Worm (Caenorhabditis elegans) whole organism, L4 larva: ENCODE results near the gene Y54G2A.10.

Experiments
- D1046.2 ChIP-seq: fragments of 200-800 bp; sonication (Bioruptor generic); IDR thresholded peaks from 2 replicates; pipeline ENCODE4 v1.3.6; 2022; ENCODE audit warnings: missing genetic modification characterization, missing compliant biosample characterization
- F10B5.3 ChIP-seq: sonication (generic microtip); optimal IDR thresholded peaks from 2 replicates; lab custom pipeline; 2016; ENCODE audit warnings: mild to moderate bottlenecking, missing genetic modification characterization, missing compliant biosample characterization
- F26F4.8 ChIP-seq: fragments of 200-800 bp; sonication (Bioruptor generic); conservative IDR thresholded peaks from 2 replicates; pipeline ENCODE4 v1.3.6; 2022; ENCODE audit warnings: missing genetic modification characterization, missing compliant biosample characterization
- F37D6.2 ChIP-seq: sonication (generic microtip); optimal IDR thresholded peaks from 2 replicates; lab custom pipeline; 2016; ENCODE audit warnings: mild to moderate bottlenecking, missing genetic modification characterization, missing compliant biosample characterization
- F49E8.2 ChIP-seq: sonication (generic microtip); optimal IDR thresholded peaks from 2 replicates; lab custom pipeline; 2016; ENCODE audit warnings: missing compliant biosample characterization, mild to moderate bottlenecking, missing genetic modification characterization, borderline replicate concordance
- Y5F2A.4 ChIP-seq: fragments of 200-800 bp; sonication (Bioruptor generic); optimal IDR thresholded peaks from 2 replicates; lab custom pipeline; 2018; ENCODE audit warnings: mild to moderate bottlenecking, missing genetic modification characterization, missing compliant biosample characterization
- Y75B8A.6 ChIP-seq: fragments of 200-800 bp; sonication (Bioruptor generic); IDR thresholded peaks from 2 replicates; pipeline ENCODE4 v1.3.6; 2022; ENCODE audit warnings: missing genetic modification reagents, missing genetic modification characterization, missing compliant biosample characterization
- ZK337.2 ChIP-seq: fragments of 200-800 bp; sonication (Bioruptor generic); IDR thresholded peaks from 2 replicates; pipeline ENCODE4 v1.3.6; 2022; ENCODE audit warnings: missing genetic modification reagents, missing genetic modification characterization, missing compliant biosample characterization
- ZK546.5 ChIP-seq, 2 experiments: sonication (generic microtip); optimal IDR thresholded peaks; 2 replicates each; lab custom pipeline; 2017; ENCODE audit warnings: missing biosample characterization in 2 of 2, missing genetic modification characterization in 2 of 2
- aha-1 ChIP-seq: fragments of 150-350 bp; peaks from one replicate; lab custom pipeline; 2014; ENCODE audit warnings: missing biosample characterization, missing genetic modification characterization
- aly-2 ChIP-seq: sonication (generic microtip); optimal IDR thresholded peaks from 2 replicates; lab custom pipeline; 2018; ENCODE audit warnings: missing biosample characterization, missing genetic modification characterization
- daf-12 ChIP-seq: fragments of 150-350 bp; optimal IDR thresholded peaks from 2 replicates; lab custom pipeline; 2014; ENCODE audit warnings: missing biosample characterization, missing genetic modification reagents, missing genetic modification characterization
- daf-16 ChIP-seq, 3 experiments: sonication (generic microtip); optimal IDR thresholded peaks; 2 replicates each; lab custom pipeline; 2016 to 2017; ENCODE audit warnings: missing genetic modification characterization in 3 of 3, missing genetic modification reagents in 3 of 3, mild to moderate bottlenecking in 2 of 3, missing compliant biosample characterization in 2 of 3, missing biosample characterization in 1 of 3, moderate library complexity in 1 of 3
- daf-19 ChIP-seq: fragments of 200-800 bp; sonication (Bioruptor generic); conservative IDR thresholded peaks from 2 replicates; pipeline ENCODE4 v1.3.6; 2022; ENCODE audit warnings: missing genetic modification characterization, missing compliant biosample characterization
- daf-8 ChIP-seq: fragments of 200-800 bp; sonication (Bioruptor generic); IDR thresholded peaks from 2 replicates; pipeline ENCODE4 v1.3.6; 2022; ENCODE audit warnings: missing genetic modification characterization, missing compliant biosample characterization
- dmd-8 ChIP-seq: fragments of 200-800 bp; sonication (Bioruptor generic); IDR thresholded peaks from 2 replicates; pipeline ENCODE4 v1.3.6; 2022; ENCODE audit warnings: missing genetic modification characterization, missing compliant biosample characterization
- dpl-1 ChIP-seq: fragments of 150-350 bp; optimal IDR thresholded peaks from 2 replicates; lab custom pipeline; 2014; ENCODE audit warnings: missing biosample characterization, missing genetic modification reagents, missing genetic modification characterization
- dve-1 ChIP-seq: sonication (generic microtip); optimal IDR thresholded peaks from 2 replicates; lab custom pipeline; 2017; ENCODE audit warnings: antibody characterized with exemption, mild to moderate bottlenecking, missing genetic modification characterization, missing compliant biosample characterization; ENCODE audit not compliant: insufficient read depth
- fos-1 ChIP-seq: fragments of 150-350 bp; optimal IDR thresholded peaks from 2 replicates; lab custom pipeline; 2014; ENCODE audit warnings: missing biosample characterization, missing genetic modification characterization
- gei-8 ChIP-seq: fragments of 200-800 bp; sonication (Bioruptor generic); optimal IDR thresholded peaks from 2 replicates; lab custom pipeline; 2018; ENCODE audit warnings: mild to moderate bottlenecking, missing genetic modification characterization, missing compliant biosample characterization
- hlh-30 ChIP-seq: sonication (generic microtip); optimal IDR thresholded peaks from 2 replicates; lab custom pipeline; 2017; ENCODE audit warnings: antibody characterized with exemption, mild to moderate bottlenecking, missing genetic modification characterization, missing compliant biosample characterization; ENCODE audit not compliant: insufficient read depth
- hmg-1.1 ChIP-seq: fragments of 200-800 bp; sonication (Bioruptor generic); IDR thresholded peaks from 2 replicates; pipeline ENCODE4 v1.3.6; 2022; ENCODE audit warnings: missing genetic modification reagents, missing genetic modification characterization, missing compliant biosample characterization
- lin-15B ChIP-seq: fragments of 150-350 bp; sonication (generic microtip); optimal IDR thresholded peaks from 3 replicates; lab custom pipeline; 2014; ENCODE audit warnings: missing biosample characterization, missing genetic modification characterization
- lin-29 ChIP-seq: fragments of 200-800 bp; sonication (Bioruptor generic); IDR thresholded peaks from 2 replicates; pipeline ENCODE4 v1.3.6; 2022; ENCODE audit warnings: missing genetic modification reagents, missing genetic modification characterization, missing compliant biosample characterization
- lsy-2 ChIP-seq, 2 experiments: fragments of 150-350 bp in 1 of 2; sonication (generic microtip) in 1 of 2; optimal IDR thresholded peaks; 2 replicates each; lab custom pipeline; 2014 to 2017; ENCODE audit warnings: missing biosample characterization in 2 of 2, missing genetic modification characterization in 2 of 2
- mdl-1 ChIP-seq, 2 experiments: fragments of 150-350 bp in 1 of 2; sonication (generic microtip) in 1 of 2; optimal IDR thresholded peaks; 2 replicates each; lab custom pipeline; 2014 to 2017; ENCODE audit warnings: missing biosample characterization in 2 of 2, missing genetic modification characterization in 2 of 2
- mdt-29 ChIP-seq: fragments of 200-800 bp; sonication (Bioruptor generic); IDR thresholded peaks from 2 replicates; pipeline ENCODE4 v1.3.6; 2022; ENCODE audit warnings: missing genetic modification reagents, missing genetic modification characterization, missing compliant biosample characterization
- mep-1 ChIP-seq: fragments of 150-350 bp; sonication (generic microtip); optimal IDR thresholded peaks from 3 replicates; lab custom pipeline; 2014; ENCODE audit warnings: missing biosample characterization, missing genetic modification characterization
- mes-2 ChIP-seq: sonication (generic microtip); optimal IDR thresholded peaks from 2 replicates; lab custom pipeline; 2016; ENCODE audit warnings: missing genotype, mild to moderate bottlenecking, missing genetic modification characterization, missing compliant biosample characterization; ENCODE audit not compliant: poor library complexity, severe bottlenecking
- mxl-2 ChIP-seq: fragments of 200-800 bp; sonication (Bioruptor generic); conservative IDR thresholded peaks from 2 replicates; pipeline ENCODE4 v1.3.6; 2022; ENCODE audit warnings: missing genetic modification reagents, missing genetic modification characterization, missing compliant biosample characterization
- nhr-10 ChIP-seq: fragments of 150-350 bp; optimal IDR thresholded peaks from 2 replicates; lab custom pipeline; 2014; ENCODE audit warnings: missing biosample characterization, missing genetic modification characterization
- nhr-102 ChIP-seq: sonication (generic microtip); optimal IDR thresholded peaks from 2 replicates; lab custom pipeline; 2016; ENCODE audit warnings: mild to moderate bottlenecking, missing genetic modification characterization, moderate library complexity, missing compliant biosample characterization
- nhr-111 ChIP-seq: fragments of 200-800 bp; sonication (Bioruptor generic); optimal IDR thresholded peaks from 2 replicates; lab custom pipeline; 2018; ENCODE audit warnings: mild to moderate bottlenecking, missing genetic modification characterization, missing compliant biosample characterization
- nhr-25 ChIP-seq: sonication (generic microtip); optimal IDR thresholded peaks from 2 replicates; lab custom pipeline; 2017; ENCODE audit warnings: missing genetic modification characterization, mild to moderate bottlenecking, missing compliant biosample characterization, antibody characterized with exemption, moderate library complexity, borderline replicate concordance; ENCODE audit not compliant: insufficient read depth
- nhr-28 ChIP-seq: fragments of 150-350 bp; optimal IDR thresholded peaks from 2 replicates; lab custom pipeline; 2014; ENCODE audit warnings: missing biosample characterization, missing genetic modification characterization
- nhr-41 ChIP-seq: fragments of 200-800 bp; sonication (Bioruptor generic); IDR thresholded peaks from 2 replicates; pipeline ENCODE4 v1.3.6; 2022; ENCODE audit warnings: missing genetic modification reagents, missing genetic modification characterization, missing compliant biosample characterization
- nhr-48 ChIP-seq: sonication (generic microtip); optimal IDR thresholded peaks from 2 replicates; lab custom pipeline; 2016; ENCODE audit warnings: mild to moderate bottlenecking, missing genetic modification characterization, missing compliant biosample characterization
- nhr-77 ChIP-seq: fragments of 150-350 bp; optimal IDR thresholded peaks from 2 replicates; lab custom pipeline; 2014; ENCODE audit warnings: missing biosample characterization, missing genetic modification characterization
- pha-4 ChIP-seq, 2 experiments: fragments of 150-350 bp in 1 of 2; fragments of 200-800 bp in 1 of 2; sonication (Bioruptor generic) in 1 of 2; IDR thresholded peaks in 1 of 2; optimal IDR thresholded peaks in 1 of 2; 2 replicates each; pipeline versions ENCODE4 v1.3.6 to Lab custom; 2014 to 2022; ENCODE audit warnings: missing genetic modification characterization in 2 of 2, missing genetic modification reagents in 2 of 2, missing biosample characterization in 1 of 2, missing compliant biosample characterization in 1 of 2
- saeg-2 ChIP-seq: fragments of 200-800 bp; sonication (Bioruptor generic); IDR thresholded peaks from 2 replicates; pipeline ENCODE4 v1.3.6; 2022; ENCODE audit warnings: missing genetic modification reagents, missing genetic modification characterization, missing compliant biosample characterization
- spr-1 ChIP-seq: sonication (generic microtip); optimal IDR thresholded peaks from 2 replicates; lab custom pipeline; 2016; ENCODE audit warnings: mild to moderate bottlenecking, missing genetic modification characterization, missing compliant biosample characterization
- spr-3 ChIP-seq: fragments of 200-800 bp; sonication (Bioruptor generic); optimal IDR thresholded peaks from 2 replicates; lab custom pipeline; 2018; ENCODE audit warnings: mild to moderate bottlenecking, missing genetic modification characterization, missing compliant biosample characterization
- tag-97 ChIP-seq: fragments of 200-800 bp; sonication (Bioruptor generic); IDR thresholded peaks from 2 replicates; pipeline ENCODE4 v1.3.6; 2022; ENCODE audit warnings: missing genetic modification characterization, missing compliant biosample characterization
- unc-62 ChIP-seq, 3 experiments: fragments of 150-350 bp in 1 of 3; sonication (generic microtip); optimal IDR thresholded peaks in 2 of 3; peaks in 1 of 3; 1 replicate in 1 of 3; 2 replicates in 2 of 3; lab custom pipeline; 2014 to 2017; ENCODE audit warnings: missing biosample characterization in 3 of 3, missing genetic modification characterization in 3 of 3, missing genetic modification reagents in 3 of 3, missing genotype in 1 of 3
- zag-1 ChIP-seq: fragments of 150-350 bp; optimal IDR thresholded peaks from 2 replicates; lab custom pipeline; 2014; ENCODE audit warnings: missing biosample characterization, missing genetic modification characterization
- zfp-2 ChIP-seq: sonication (generic microtip); optimal IDR thresholded peaks from 2 replicates; lab custom pipeline; 2016; ENCODE audit warnings: mild to moderate bottlenecking, missing genetic modification characterization, missing compliant biosample characterization
- zfp-3 ChIP-seq: fragments of 200-800 bp; sonication (Bioruptor generic); conservative IDR thresholded peaks from 2 replicates; pipeline ENCODE4 v1.3.6; 2022; ENCODE audit warnings: missing genetic modification reagents, missing genetic modification characterization, missing compliant biosample characterization
- ztf-11 ChIP-seq: fragments of 150-350 bp; optimal IDR thresholded peaks from 2 replicates; lab custom pipeline; 2014; ENCODE audit warnings: missing biosample characterization, missing genetic modification characterization

Y54G2A.10 gene

ce11 chrIV:2773382-2773979 lies 26.0 kb upstream of the Y54G2A.10 start (continued):
- TF ChIP-seq nhr-25 (tag; lab: Kevin White, UChicago) (no peak), zfp-3 (no peak), ZK337.2 (GFP tag; lab: Robert Waterston, UW) (no peak), F10B5.3 (no peak), mdl-1 (tag; optimal IDR thresholded peaks at IDR 0.05; lab: Kevin White, UChicago) (no peak), F26F4.8 (no peak), daf-12 (tag; lab: Kevin White, UChicago) (no peak), nhr-102 (tag; lab: Kevin White, UChicago) (no peak), hlh-30 (peak; percentile 88), gei-8 (GFP tag; lab: Kevin White, UChicago) (no peak), daf-16 (GFP tag; optimal IDR thresholded peaks at IDR 0.05; lab: Kevin White, UChicago) (peak in 1 of 2 experiments; percentile 43), daf-16 (tag; optimal IDR thresholded peaks at IDR 0.05; lab: Kevin White, UChicago) (no peak), fos-1 (tag; lab: Kevin White, UChicago) (no peak), ZK546.5 (tag; optimal IDR thresholded peaks at IDR 0.05; lab: Kevin White, UChicago) (no peak), F37D6.2 (no peak), aha-1 (tag; lab: Kevin White, UChicago) (peak; percentile 36), nhr-41 (GFP tag; lab: Robert Waterston, UW) (no peak), unc-62 (GFP tag; optimal IDR thresholded peaks at IDR 0.05 in 1 of 2; lab: Kevin White, UChicago) (no peak), unc-62 (tag; optimal IDR thresholded peaks at IDR 0.05; lab: Kevin White, UChicago) (no peak), Y5F2A.4 (no peak), spr-1 (tag; lab: Kevin White, UChicago) (no peak), nhr-111 (GFP tag; lab: Kevin White, UChicago) (no peak), zag-1 (tag; lab: Kevin White, UChicago) (no peak), mxl-2 (GFP tag; lab: Robert Waterston, UW) (no peak), nhr-10 (tag; lab: Kevin White, UChicago) (no peak), pha-4 (GFP tag; IDR thresholded peaks at IDR 0.05; lab: Robert Waterston, UW) (no peak), pha-4 (tag; optimal IDR thresholded peaks at IDR 0.05; lab: Kevin White, UChicago) (peak; percentile 28), spr-3 (GFP tag; lab: Kevin White, UChicago) (no peak), D1046.2 (GFP tag; lab: Robert Waterston, UW) (no peak), tag-97 (no peak), mes-2 (tag; lab: Kevin White, UChicago) (no peak), mdt-29 (no peak), dve-1 (peak; percentile 32), nhr-28 (tag; lab: Kevin White, UChicago) (peak; percentile 33), mep-1 (peak; percentile 29)

- TF ChIP-seq dmd-8 (GFP tag; lab: Robert Waterston, UW) (no peak), spr-3 (GFP tag; lab: Kevin White, UChicago) (no peak), D1046.2 (GFP tag; lab: Robert Waterston, UW) (no peak), saeg-2 (GFP tag; lab: Robert Waterston, UW) (no peak), nhr-10 (tag; lab: Kevin White, UChicago) (peak; percentile 53), lsy-2 (tag; optimal IDR thresholded peaks at IDR 0.05; lab: Kevin White, UChicago) (peak; percentile 17 to 82), daf-19 (GFP tag; lab: Robert Waterston, UW) (no peak), lin-29 (GFP tag; lab: Robert Waterston, UW) (peak; percentile 77), zfp-2 (tag; lab: Kevin White, UChicago) (no peak), ztf-11 (no peak), F49E8.2 (no peak), daf-16 (GFP tag; optimal IDR thresholded peaks at IDR 0.05; lab: Kevin White, UChicago) (peak in 1 of 2 experiments; percentile 20), daf-16 (tag; optimal IDR thresholded peaks at IDR 0.05; lab: Kevin White, UChicago) (peak; percentile 88), nhr-48 (tag; lab: Kevin White, UChicago) (no peak), daf-8 (GFP tag; lab: Robert Waterston, UW) (no peak), aly-2 (tag; lab: Kevin White, UChicago) (no peak), hmg-1.1 (GFP tag; lab: Robert Waterston, UW) (peak; percentile 82), Y5F2A.4 (no peak), Y75B8A.6 (GFP tag; lab: Robert Waterston, UW) (0 out of 2 replicates have a peak, but pooled peaks have one; percentile 26), dpl-1 (GFP tag; lab: Kevin White, UChicago) (peak; percentile 28), zfp-3 (no peak; the same call in 1 of the 2 replicates), nhr-77 (tag; lab: Kevin White, UChicago) (peak; percentile 85), lin-15B (no peak), hlh-30 (peak; percentile 99)
Observed at ce11 chrIV:2774500-2774899, 25.0 kb upstream of the Y54G2A.10 start.
